Worm (Caenorhabditis elegans) whole organism, L1 larva: ENCODE results near the gene ugt-52.

Experiments
- alr-1 ChIP-seq: fragments of 200-800 bp; sonication (Bioruptor generic); optimal IDR thresholded peaks from 2 replicates; lab custom pipeline; 2018; ENCODE audit warnings: borderline replicate concordance, mild to moderate bottlenecking, missing genetic modification characterization, missing compliant biosample characterization
- aly-2 ChIP-seq: fragments of 150-350 bp; optimal IDR thresholded peaks from 2 replicates; lab custom pipeline; 2014; ENCODE audit warnings: missing biosample characterization, missing genetic modification characterization
- ceh-88 ChIP-seq: fragments of 200-800 bp; sonication (Bioruptor generic); IDR thresholded peaks from 2 replicates; pipeline ENCODE4 v1.3.6; 2022; ENCODE audit warnings: missing genetic modification characterization, missing compliant biosample characterization
- ceh-90 ChIP-seq: sonication (generic microtip); optimal IDR thresholded peaks from 2 replicates; lab custom pipeline; 2016; ENCODE audit warnings: missing genetic modification characterization, missing compliant biosample characterization
- dpl-1 ChIP-seq, 3 experiments: fragments of 150-350 bp in 2 of 3; sonication (generic microtip) in 1 of 3; optimal IDR thresholded peaks; 2 replicates each; lab custom pipeline; 2014 to 2017; ENCODE audit warnings: missing biosample characterization in 3 of 3, missing genetic modification characterization in 3 of 3, missing genetic modification reagents in 3 of 3
- dsc-1 ChIP-seq: sonication (generic microtip); optimal IDR thresholded peaks from 2 replicates; lab custom pipeline; 2016; ENCODE audit warnings: mild to moderate bottlenecking, missing genetic modification characterization, missing compliant biosample characterization
- efl-1 ChIP-seq, 4 experiments: fragments of 150-350 bp; optimal IDR thresholded peaks in 3 of 4; peaks in 1 of 4; 1 replicate in 1 of 4; 2 replicates in 3 of 4; lab custom pipeline; 2014; ENCODE audit warnings: missing biosample characterization in 2 of 4, missing genetic modification characterization in 2 of 4, missing genetic modification reagents in 2 of 4
- elt-2 ChIP-seq: sonication (generic microtip); optimal IDR thresholded peaks from 2 replicates; lab custom pipeline; 2016; ENCODE audit warnings: missing genetic modification characterization, mild to moderate bottlenecking, inconsistent platforms, missing compliant biosample characterization, missing genetic modification reagents
- fkh-4 ChIP-seq: sonication (generic microtip); optimal IDR thresholded peaks from 2 replicates; lab custom pipeline; 2016; ENCODE audit warnings: missing compliant biosample characterization, missing genetic modification characterization, borderline replicate concordance
- fkh-8 ChIP-seq: sonication (generic microtip); optimal IDR thresholded peaks from 2 replicates; lab custom pipeline; 2016; ENCODE audit warnings: mild to moderate bottlenecking, missing genetic modification characterization, missing compliant biosample characterization
- isw-1 ChIP-seq: fragments of 200-800 bp; sonication (Bioruptor generic); IDR thresholded peaks from 2 replicates; pipeline ENCODE4 v1.3.6; 2022; ENCODE audit warnings: missing genetic modification characterization, missing compliant biosample characterization
- lin-13 ChIP-seq: fragments of 150-350 bp; optimal IDR thresholded peaks from 2 replicates; lab custom pipeline; 2014; ENCODE audit warnings: missing biosample characterization, missing genetic modification reagents, missing genetic modification characterization
- lin-14 ChIP-seq: fragments of 200-800 bp; sonication (Bioruptor generic); optimal IDR thresholded peaks from 2 replicates; lab custom pipeline; 2018; ENCODE audit warnings: mild to moderate bottlenecking, missing genetic modification characterization, moderate library complexity, missing compliant biosample characterization
- lin-35 ChIP-seq, 2 experiments: fragments of 150-350 bp; optimal IDR thresholded peaks; 2 replicates each; lab custom pipeline; 2014; ENCODE audit warnings: missing biosample characterization in 2 of 2, missing genetic modification characterization in 2 of 2, missing genetic modification reagents in 2 of 2
- lin-39 ChIP-seq: fragments of 150-350 bp; optimal IDR thresholded peaks from 2 replicates; lab custom pipeline; 2014; ENCODE audit warnings: missing biosample characterization, missing genetic modification reagents, missing genetic modification characterization
- lsy-2 ChIP-seq, 2 experiments: fragments of 150-350 bp; optimal IDR thresholded peaks; 2 replicates each; lab custom pipeline; 2014; ENCODE audit warnings: missing biosample characterization in 2 of 2, missing genetic modification characterization in 2 of 2
- mab-9 ChIP-seq: fragments of 200-800 bp; sonication (Bioruptor generic); IDR thresholded peaks from 2 replicates; pipeline ENCODE4 v1.3.6; 2022; ENCODE audit warnings: missing genetic modification reagents, missing genetic modification characterization, missing compliant biosample characterization
- mdl-1 ChIP-seq, 2 experiments: fragments of 150-350 bp; optimal IDR thresholded peaks; 2 replicates each; lab custom pipeline; 2014 to 2017; ENCODE audit warnings: missing biosample characterization in 2 of 2, missing genetic modification characterization in 2 of 2, inconsistent platforms in 1 of 2
- nhr-19 ChIP-seq: fragments of 200-800 bp; sonication (Bioruptor generic); conservative IDR thresholded peaks from 2 replicates; pipeline ENCODE4 v1.3.6; 2022; ENCODE audit warnings: missing genetic modification characterization, missing compliant biosample characterization
- nhr-20 ChIP-seq: sonication (generic microtip); optimal IDR thresholded peaks from 2 replicates; lab custom pipeline; 2016; ENCODE audit warnings: mild to moderate bottlenecking, missing genetic modification characterization, missing compliant biosample characterization
- nhr-237 ChIP-seq: fragments of 150-350 bp; optimal IDR thresholded peaks from 2 replicates; lab custom pipeline; 2014; ENCODE audit warnings: missing biosample characterization, missing genetic modification characterization
- nhr-47 ChIP-seq: sonication (generic microtip); optimal IDR thresholded peaks from 2 replicates; lab custom pipeline; 2016; ENCODE audit warnings: mild to moderate bottlenecking, missing genetic modification characterization, moderate library complexity, missing compliant biosample characterization
- nhr-71 ChIP-seq: sonication (generic microtip); optimal IDR thresholded peaks from 2 replicates; lab custom pipeline; 2016; ENCODE audit warnings: mild to moderate bottlenecking, missing genetic modification characterization, moderate library complexity, missing compliant biosample characterization
- nhr-85 ChIP-seq: sonication (generic microtip); peaks from one replicate; lab custom pipeline; 2016; ENCODE audit warnings: missing genetic modification characterization, inconsistent platforms, missing compliant biosample characterization
- pax-3 ChIP-seq: fragments of 200-800 bp; sonication (Bioruptor generic); optimal IDR thresholded peaks from 2 replicates; lab custom pipeline; 2018; ENCODE audit warnings: mild to moderate bottlenecking, missing genetic modification characterization, moderate library complexity, missing compliant biosample characterization
- pqm-1 ChIP-seq: sonication (generic microtip); optimal IDR thresholded peaks from 3 replicates; lab custom pipeline; 2017; ENCODE audit warnings: missing biosample characterization, missing genetic modification characterization
- rnt-1 ChIP-seq: sonication (generic microtip); optimal IDR thresholded peaks from 2 replicates; lab custom pipeline; 2016; ENCODE audit warnings: mild to moderate bottlenecking, missing genetic modification characterization, moderate library complexity, missing compliant biosample characterization
- snu-23 ChIP-seq: sonication (generic microtip); optimal IDR thresholded peaks from 2 replicates; lab custom pipeline; 2016; ENCODE audit warnings: missing genetic modification characterization, missing compliant biosample characterization
- tbx-2 ChIP-seq: sonication (generic microtip); optimal IDR thresholded peaks from 2 replicates; lab custom pipeline; 2016; ENCODE audit warnings: missing genetic modification characterization, missing compliant biosample characterization
- xbp-1 ChIP-seq: sonication (generic microtip); optimal IDR thresholded peaks from 2 replicates; lab custom pipeline; 2016; ENCODE audit warnings: missing genetic modification characterization, missing compliant biosample characterization

The ugt-52 gene

ce11 chrIV:778484-778883 is at the start of gene ugt-52:
Gene ugt-52, plus strand, starts transcription at chrIV:778784.
- TF ChIP-seq pqm-1 (tag; lab: Kevin White, UChicago) (no peak), efl-1 (optimal IDR thresholded peaks at IDR 0.05; lab: Kevin White, UChicago) (no peak), efl-1 (GFP tag; optimal IDR thresholded peaks at IDR 0.05 in 1 of 2; lab: Kevin White, UChicago) (peak in 1 of 2 experiments; percentile 61), ceh-88 (GFP tag; lab: Robert Waterston, UW) (no peak), fkh-4 (tag; lab: Kevin White, UChicago) (no peak), elt-2 (tag; lab: Kevin White, UChicago) (peak; percentile 0), ceh-90 (tag; lab: Kevin White, UChicago) (no peak)

DNA sequence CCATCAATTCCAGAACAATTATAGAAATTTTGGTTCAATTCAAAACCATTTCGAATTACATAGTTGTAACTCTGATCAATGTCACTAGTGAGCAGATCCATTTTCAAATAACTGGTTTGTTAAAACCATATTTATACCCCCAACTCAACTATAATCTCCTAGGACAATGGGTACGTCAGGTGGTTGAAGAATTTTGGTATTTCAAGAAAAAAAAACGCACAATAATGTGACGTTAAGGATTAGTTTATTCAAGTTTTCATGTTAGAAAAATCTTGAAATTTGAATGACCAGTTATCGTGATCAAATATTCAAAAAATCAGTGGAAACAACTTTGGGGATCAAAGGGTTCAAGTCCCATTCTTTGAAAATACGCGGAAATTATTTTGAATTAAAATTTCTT is 47.6 kb upstream of the ugt-52 start, which contains the start of gene srt-24:
TSS of gene srt-24 (minus strand) at position 101 of the 400 bp plus-strand sequence.
- TF ChIP-seq aly-2 = no peak
- no peak for TF ChIP-seq dpl-1 (GFP tag; optimal IDR thresholded peaks at IDR 0.05; lab: Kevin White, UChicago)
- TF ChIP-seq efl-1 (optimal IDR thresholded peaks at IDR 0.05; lab: Kevin White, UChicago) = no peak
- TF ChIP-seq efl-1 (GFP tag; optimal IDR thresholded peaks at IDR 0.05 in 1 of 2; lab: Kevin White, UChicago) = no peak
- TF ChIP-seq xbp-1 (tag; lab: Kevin White, UChicago) = no peak
- no peak for TF ChIP-seq dsc-1 (tag; lab: Kevin White, UChicago)
- no peak for TF ChIP-seq isw-1 (GFP tag; lab: Robert Waterston, UW)
- no peak for TF ChIP-seq rnt-1 (tag; lab: Kevin White, UChicago)
- no peak for TF ChIP-seq mdl-1 (tag; optimal IDR thresholded peaks at IDR 0.05; lab: Kevin White, UChicago)
- no peak for TF ChIP-seq lin-13
- TF ChIP-seq mab-9 = no peak

DNA sequence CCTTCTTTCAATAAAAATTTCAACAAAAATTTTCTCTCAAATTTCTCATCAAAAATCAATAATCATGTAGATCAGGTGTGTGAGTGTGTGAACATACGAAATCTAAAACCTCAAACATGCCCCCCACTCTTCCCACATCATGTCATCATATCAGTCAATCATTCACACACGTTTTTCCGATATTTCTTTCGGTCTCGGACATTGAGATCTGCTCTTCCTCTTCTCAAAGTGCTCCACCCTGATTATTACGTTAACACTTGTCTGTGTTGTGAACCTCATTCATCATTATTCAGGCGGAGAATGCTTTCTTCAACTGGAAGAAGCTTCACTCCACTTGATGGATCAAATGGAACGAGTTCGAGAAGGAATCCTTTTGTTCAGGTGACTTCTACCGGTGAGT is 42.1 kb upstream of the ugt-52 start, which contains the start of gene kvs-5:
TSS of gene kvs-5 (plus strand) at position 301 of the 400 bp plus-strand sequence.
- TF ChIP-seq efl-1 (optimal IDR thresholded peaks at IDR 0.05; lab: Kevin White, UChicago) (no peak), efl-1 (GFP tag; optimal IDR thresholded peaks at IDR 0.05 in 1 of 2; lab: Kevin White, UChicago) (no peak), nhr-85 (tag; lab: Kevin White, UChicago) (peak; percentile 41)

DNA sequence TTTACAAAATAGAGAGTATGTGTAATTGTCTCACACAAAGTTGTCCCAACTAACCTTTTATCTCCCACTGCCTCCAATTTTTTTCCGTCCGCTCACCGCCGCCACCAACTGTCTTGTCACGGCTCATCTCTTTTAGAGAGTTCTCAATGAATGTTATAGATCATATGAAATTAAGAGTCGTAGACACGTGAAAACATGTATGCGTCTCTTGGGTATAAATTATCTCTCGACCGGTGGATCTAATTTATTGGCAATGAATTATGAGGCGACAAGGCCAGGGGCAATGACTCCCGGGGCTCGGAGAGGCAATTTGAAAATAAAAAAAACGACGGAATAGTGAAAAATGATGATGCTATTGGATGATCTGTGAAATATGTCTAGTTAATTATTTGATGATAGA is 37.9 kb upstream of the ugt-52 start:
- TF ChIP-seq lin-39 (peak; percentile 58), dsc-1 (tag; lab: Kevin White, UChicago) (peak; percentile 19), lsy-2 (tag; optimal IDR thresholded peaks at IDR 0.05; lab: Kevin White, UChicago) (peak; percentile 5 to 13), nhr-20 (tag; lab: Kevin White, UChicago) (peak; percentile 29), tbx-2 (tag; lab: Kevin White, UChicago) (peak; percentile 47), mdl-1 (tag; optimal IDR thresholded peaks at IDR 0.05; lab: Kevin White, UChicago) (no peak), lin-13 (no peak), snu-23 (GFP tag; lab: Kevin White, UChicago) (peak; percentile 32), aly-2 (no peak), rnt-1 (tag; lab: Kevin White, UChicago) (peak; percentile 74), nhr-71 (tag; lab: Kevin White, UChicago) (peak; percentile 81), fkh-8 (no peak), lin-35 (GFP tag; optimal IDR thresholded peaks at IDR 0.05; lab: Kevin White, UChicago) (no peak), efl-1 (optimal IDR thresholded peaks at IDR 0.05; lab: Kevin White, UChicago) (peak; percentile 12 to 26), efl-1 (GFP tag; optimal IDR thresholded peaks at IDR 0.05 in 1 of 2; lab: Kevin White, UChicago) (no peak), nhr-47 (tag; lab: Kevin White, UChicago) (peak; percentile 10), lin-14 (GFP tag; lab: Kevin White, UChicago) (peak; percentile 77), nhr-237 (tag; lab: Kevin White, UChicago) (no peak), nhr-19 (GFP tag; lab: Robert Waterston, UW) (peak; percentile 47)

DNA sequence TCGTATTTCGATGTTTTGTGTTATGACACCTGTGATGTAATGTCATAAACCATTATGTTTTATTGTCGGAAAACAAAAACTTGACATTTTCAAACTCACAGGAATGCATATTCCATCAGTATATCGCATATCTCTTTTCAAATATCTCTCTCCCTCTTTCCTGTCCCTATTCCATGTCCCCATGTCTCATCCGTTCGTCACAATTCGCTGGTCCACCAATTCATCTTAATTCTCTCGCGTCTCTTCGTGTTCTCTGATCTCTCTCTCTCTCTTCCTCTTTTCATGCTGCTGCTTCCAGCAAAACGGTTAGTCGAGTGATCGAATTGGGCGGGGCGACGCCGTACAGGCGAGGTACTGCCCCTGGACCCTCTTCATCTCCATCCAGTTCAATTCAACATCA is 36.8 kb upstream of the ugt-52 start:
- TF ChIP-seq pax-3 (tag; lab: Kevin White, UChicago) (no peak), fkh-8 (no peak), rnt-1 (tag; lab: Kevin White, UChicago) (peak; percentile 2), lin-14 (GFP tag; lab: Kevin White, UChicago) (peak; percentile 7), alr-1 (no peak)
- TF ChIP-seq, all 84 proteins: peak for 2
